Worm (Caenorhabditis elegans): ENCODE measurements around the gene sdc-1.

sdc-1 gene

ce11 chrX:16321864-16322263, 46.3 kb downstream of the sdc-1 start:
- TF ChIP-seq F10E7.11 (tag; optimal IDR thresholded peaks at IDR 0.05) (no peak), pbrm-1 (GFP tag; IDR thresholded peaks at IDR 0.05) (no peak), ceh-91 (GFP tag; IDR thresholded peaks at IDR 0.05) (no peak), lin-35 (GFP tag; optimal IDR thresholded peaks at IDR 0.05) (no peak)

ce11 chrX:16324222-16324621, 48.7 kb downstream of the sdc-1 start:
- peak; percentile 47 for TF ChIP-seq ceh-27 (GFP tag; optimal IDR thresholded peaks at IDR 0.05)
- no peak for TF ChIP-seq ztf-6 (GFP tag; IDR thresholded peaks at IDR 0.05)
- no peak for TF ChIP-seq let-526 (GFP tag; IDR thresholded peaks at IDR 0.05)
- TF ChIP-seq hlh-26 (GFP tag; conservative IDR thresholded peaks at IDR 0.05), result no peak
- TF ChIP-seq ekl-4 (GFP tag; IDR thresholded peaks at IDR 0.05), result no peak
- no peak for TF ChIP-seq die-1 (tag; optimal IDR thresholded peaks at IDR 0.05)
- TF ChIP-seq lin-26 (GFP tag; IDR thresholded peaks at IDR 0.05), result 0 out of 2 replicates have a peak, but pooled peaks have one; percentile 11
- TF ChIP-seq athp-1 (tag; optimal IDR thresholded peaks at IDR 0.05), result no peak
- no peak for TF ChIP-seq atf-7 (tag; optimal IDR thresholded peaks at IDR 0.05)

ce11 chrX:16327229-16327628, 51.7 kb downstream of the sdc-1 start:
- TF ChIP-seq gei-17 (GFP tag; optimal IDR thresholded peaks at IDR 0.05) (peak; percentile 25), nhr-80 (tag; optimal IDR thresholded peaks at IDR 0.05) (no peak), lin-40 (tag; optimal IDR thresholded peaks at IDR 0.05) (peak; percentile 36)

- no peak for TF ChIP-seq hmg-20 (GFP tag; IDR thresholded peaks at IDR 0.05)
- TF ChIP-seq nhr-179 (tag; optimal IDR thresholded peaks at IDR 0.05), result no peak
- no peak for TF ChIP-seq sdz-38 (tag; optimal IDR thresholded peaks at IDR 0.05)
- TF ChIP-seq aptf-3 (GFP tag; IDR thresholded peaks at IDR 0.05), result no peak
- TF ChIP-seq Y53F4B.3 (GFP tag; IDR thresholded peaks at IDR 0.05), result no peak
- TF ChIP-seq B0261.1 (tag; optimal IDR thresholded peaks at IDR 0.05), result no peak
- no peak for TF ChIP-seq F39B2.1 (GFP tag; IDR thresholded peaks at IDR 0.05)
- no peak for TF ChIP-seq let-607 (tag; optimal IDR thresholded peaks at IDR 0.05)
- no peak for TF ChIP-seq tbx-9 (tag; optimal IDR thresholded peaks at IDR 0.05; ENCODE audit: borderline replicate concordance)
- no peak for TF ChIP-seq fkh-3 (tag; optimal IDR thresholded peaks at IDR 0.05)
- no peak for TF ChIP-seq T07F8.4 (tag; optimal IDR thresholded peaks at IDR 0.05)
- no peak for TF ChIP-seq tlf-1 (GFP tag; optimal IDR thresholded peaks at IDR 0.05)
- TF ChIP-seq sptf-2 (GFP tag; optimal IDR thresholded peaks at IDR 0.05), result no peak
- TF ChIP-seq F23B12.7 (tag; optimal IDR thresholded peaks at IDR 0.05; ENCODE audit: insufficient read depth), result no peak
- no peak for TF ChIP-seq nfya-2 (GFP tag; IDR thresholded peaks at IDR 0.05)
- no peak for TF ChIP-seq C06A6.2 (GFP tag; conservative IDR thresholded peaks at IDR 0.05)
- TF ChIP-seq tbp1 (GFP tag; optimal IDR thresholded peaks at IDR 0.05), result no peak
- TF ChIP-seq lsy-27 (tag; optimal IDR thresholded peaks at IDR 0.05; ENCODE audit: borderline replicate concordance, insufficient read depth), result no peak
- no peak for TF ChIP-seq F33H1.4 (GFP tag; IDR thresholded peaks at IDR 0.05)
Measured at ce11 chrX:16328328-16328727, 52.8 kb downstream of the sdc-1 start, which contains the start of gene C11G6.2. Gene C11G6.2 (plus strand): TSS chrX:16328628.
